Worm (Caenorhabditis elegans) whole organism, L2 larva: ENCODE measurements around the gene rocf-1.

Experiments
- R02D3.7 ChIP-seq: fragments of 150-350 bp; optimal IDR thresholded peaks from 2 replicates; lab custom pipeline; 2014; ENCODE audit warnings: missing biosample characterization, missing genetic modification characterization
- ceh-82 ChIP-seq: fragments of 150-350 bp; optimal IDR thresholded peaks from 2 replicates; lab custom pipeline; 2014; ENCODE audit warnings: missing biosample characterization, missing genetic modification characterization
- gmeb-1 ChIP-seq: fragments of 150-350 bp; optimal IDR thresholded peaks from 2 replicates; lab custom pipeline; 2014; ENCODE audit warnings: missing biosample characterization, missing genetic modification characterization
- lin-13 ChIP-seq: fragments of 150-350 bp; optimal IDR thresholded peaks from 2 replicates; lab custom pipeline; 2014; ENCODE audit warnings: missing biosample characterization, missing genetic modification reagents, missing genetic modification characterization
- mdl-1 ChIP-seq, 2 experiments: fragments of 150-350 bp in 1 of 2; sonication (generic microtip) in 1 of 2; optimal IDR thresholded peaks; 2 replicates each; lab custom pipeline; 2017; ENCODE audit warnings: missing biosample characterization in 2 of 2, missing genetic modification characterization in 2 of 2
- nhr-12 ChIP-seq: fragments of 150-350 bp; optimal IDR thresholded peaks from 2 replicates; lab custom pipeline; 2014; ENCODE audit warnings: missing biosample characterization, missing genetic modification characterization
- nhr-237 ChIP-seq: fragments of 150-350 bp; optimal IDR thresholded peaks from 2 replicates; lab custom pipeline; 2014; ENCODE audit warnings: missing biosample characterization, missing genetic modification characterization
- nhr-77 ChIP-seq: fragments of 150-350 bp; optimal IDR thresholded peaks from 2 replicates; lab custom pipeline; 2014; ENCODE audit warnings: missing biosample characterization, missing genetic modification characterization
- skn-1 ChIP-seq: sonication (generic microtip); optimal IDR thresholded peaks from 2 replicates; lab custom pipeline; 2017; ENCODE audit warnings: missing biosample characterization, missing genetic modification characterization
- unc-62 ChIP-seq: fragments of 150-350 bp; optimal IDR thresholded peaks from 2 replicates; lab custom pipeline; 2014; ENCODE audit warnings: missing biosample characterization, missing genetic modification reagents, missing genetic modification characterization
- ztf-11 ChIP-seq: sonication (generic microtip); optimal IDR thresholded peaks from 2 replicates; lab custom pipeline; 2017; ENCODE audit warnings: missing biosample characterization, missing genetic modification characterization

- TF ChIP-seq skn-1 (tag; lab: Kevin White, UChicago) = no peak
- TF ChIP-seq nhr-12 (tag; lab: Kevin White, UChicago) = no peak
- peak; percentile 16 for TF ChIP-seq ceh-82
- TF ChIP-seq nhr-77 = no peak
- no peak for TF ChIP-seq unc-62 (GFP tag; lab: Kevin White, UChicago)
- peak; percentile 81 for TF ChIP-seq gmeb-1 (tag; lab: Kevin White, UChicago)
- no peak for TF ChIP-seq ztf-11 (tag; lab: Kevin White, UChicago)
- peak; percentile 74 for TF ChIP-seq lin-13
- peak; percentile 11 to 76 for TF ChIP-seq mdl-1 (tag; optimal IDR thresholded peaks at IDR 0.05; lab: Kevin White, UChicago)
- TF ChIP-seq R02D3.7 (tag; lab: Kevin White, UChicago) = no peak
- TF ChIP-seq nhr-237 (tag; lab: Kevin White, UChicago) = no peak
These were observed 878 bp upstream of the rocf-1 start, which contains the start of gene pqn-71 for ce11 chrV:15465032-15465727.
